Fruit fly (Drosophila melanogaster): ENCODE measurements around the gene Eig71Ef.

The Eig71Ef gene

dm6 chr3L:15641590-15642019 is 15.6 kb downstream of the Eig71Ef start (continued):
- peak; percentile 0 for TF ChIP-seq CG7368 (GFP tag; optimal IDR thresholded peaks at IDR 0.05)
- peak; percentile 34 for TF ChIP-seq OdsH (GFP tag; optimal IDR thresholded peaks at IDR 0.05)
- peak; percentile 66 for TF ChIP-seq CG10669 (GFP tag; optimal IDR thresholded peaks at IDR 0.05)
- TF ChIP-seq dac (GFP tag; optimal IDR thresholded peaks at IDR 0.05), result peak; percentile 29
- peak; percentile 53 for TF ChIP-seq cyc (GFP tag; optimal IDR thresholded peaks at IDR 0.05)
- TF ChIP-seq CG8319 (GFP tag; optimal IDR thresholded peaks at IDR 0.05), result peak; percentile 37
- TF ChIP-seq fd85E (GFP tag; optimal IDR thresholded peaks at IDR 0.05), result no peak
- TF ChIP-seq CG6854 (GFP tag; optimal IDR thresholded peaks at IDR 0.05), result no peak
- peak; percentile 27 for TF ChIP-seq lz (GFP tag; optimal IDR thresholded peaks at IDR 0.05)
- peak; percentile 38; the same call in 1 of the 3 replicates for TF ChIP-seq CG8119 (GFP tag; IDR thresholded peaks at IDR 0.05)
- peak; percentile 32 for TF ChIP-seq Lpt (GFP tag; optimal IDR thresholded peaks at IDR 0.05)
- TF ChIP-seq CG9139 (GFP tag; optimal IDR thresholded peaks at IDR 0.05), result no peak

dm6 chr3L:15639978-15640377 is 17.2 kb downstream of the Eig71Ef start:
- no peak for TF ChIP-seq fd85E (GFP tag; optimal IDR thresholded peaks at IDR 0.05)
- TF ChIP-seq Lpt (GFP tag; optimal IDR thresholded peaks at IDR 0.05), result no peak
- peak; percentile 39 for TF ChIP-seq svp (GFP tag)
- TF ChIP-seq Smox (GFP tag; optimal IDR thresholded peaks at IDR 0.05), result no peak
- TF ChIP-seq CG8119 (GFP tag; IDR thresholded peaks at IDR 0.05), result 0 out of 3 replicates have a peak, but pooled peaks have one; percentile 17
- no peak for TF ChIP-seq fkh (GFP tag; optimal IDR thresholded peaks at IDR 0.05)
- no peak for TF ChIP-seq CG6792 (GFP tag; optimal IDR thresholded peaks at IDR 0.05)
- TF ChIP-seq CG7368 (GFP tag; optimal IDR thresholded peaks at IDR 0.05), result no peak
- no peak for TF ChIP-seq Hr39 (GFP tag; optimal IDR thresholded peaks at IDR 0.05)
- no peak for TF ChIP-seq CG3919 (GFP tag; optimal IDR thresholded peaks at IDR 0.05)
- TF ChIP-seq esn (GFP tag; optimal IDR thresholded peaks at IDR 0.05), result peak; percentile 12
- TF ChIP-seq Hr4 (GFP tag; optimal IDR thresholded peaks at IDR 0.05), result no peak
- TF ChIP-seq CG31627 (GFP tag; optimal IDR thresholded peaks at IDR 0.05), result peak; percentile 4
- TF ChIP-seq salr (GFP tag; optimal IDR thresholded peaks at IDR 0.05), result no peak
- no peak for TF ChIP-seq dsx (GFP tag; optimal IDR thresholded peaks at IDR 0.05; ENCODE audit: poor library complexity, severe bottlenecking)
- no peak for TF ChIP-seq pdm3 (GFP tag; optimal IDR thresholded peaks at IDR 0.05)
- peak; percentile 7 for TF ChIP-seq lz (GFP tag; optimal IDR thresholded peaks at IDR 0.05)
- TF ChIP-seq Met (GFP tag; optimal IDR thresholded peaks at IDR 0.05), result peak; percentile 2
- no peak for TF ChIP-seq acj6 (GFP tag; optimal IDR thresholded peaks at IDR 0.05)

DNA sequence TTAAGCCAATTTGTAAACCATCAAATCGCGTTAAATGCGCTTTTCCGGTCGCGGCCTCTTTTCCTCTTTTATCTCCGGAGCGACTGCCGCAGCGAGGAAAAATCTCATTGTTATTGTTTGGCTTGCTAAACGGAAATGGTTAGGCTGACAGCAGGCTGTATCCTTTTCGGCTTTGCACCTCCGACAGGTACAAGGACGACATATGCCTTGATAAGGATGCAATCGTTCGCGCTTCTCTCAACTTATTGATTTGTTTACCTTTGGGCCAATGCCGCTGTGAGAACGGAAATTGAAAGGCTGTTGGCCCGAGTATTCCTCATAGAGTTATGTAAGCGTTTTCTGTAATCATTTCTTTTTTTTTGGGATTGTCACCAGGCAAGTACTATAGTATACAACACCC is 18.7 kb downstream of the Eig71Ef start:
- no peak for TF ChIP-seq fkh (GFP tag; optimal IDR thresholded peaks at IDR 0.05)
- no peak for TF ChIP-seq CG9139 (GFP tag; optimal IDR thresholded peaks at IDR 0.05)
- no peak for TF ChIP-seq CG3032 (tag; optimal IDR thresholded peaks at IDR 0.05)
- no peak for TF ChIP-seq lz (GFP tag; optimal IDR thresholded peaks at IDR 0.05)
- TF ChIP-seq CG1621 (tag; optimal IDR thresholded peaks at IDR 0.05), result no peak
- no peak for TF ChIP-seq dac (GFP tag; optimal IDR thresholded peaks at IDR 0.05)
- TF ChIP-seq topi (GFP tag; optimal IDR thresholded peaks at IDR 0.05), result no peak
- no peak for TF ChIP-seq Lpt (GFP tag; optimal IDR thresholded peaks at IDR 0.05)
- no peak for TF ChIP-seq Blimp-1 (GFP tag; optimal IDR thresholded peaks at IDR 0.05)
- TF ChIP-seq svp (GFP tag), result no peak
- no peak for TF ChIP-seq CG16779 (tag; optimal IDR thresholded peaks at IDR 0.05)
- no peak for TF ChIP-seq Sox14 (GFP tag; optimal IDR thresholded peaks at IDR 0.05)
- TF ChIP-seq CG6792 (GFP tag; optimal IDR thresholded peaks at IDR 0.05), result no peak

dm6 chr3L:15637618-15638017 is 19.6 kb downstream of the Eig71Ef start:
- peak; percentile 27 for TF ChIP-seq fkh (GFP tag; optimal IDR thresholded peaks at IDR 0.05)
- TF ChIP-seq Hr39 (GFP tag; optimal IDR thresholded peaks at IDR 0.05), result no peak
- TF ChIP-seq esn (GFP tag; optimal IDR thresholded peaks at IDR 0.05), result no peak
- no peak for TF ChIP-seq Ets96B (tag; optimal IDR thresholded peaks at IDR 0.05)
- no peak for TF ChIP-seq Hr4 (GFP tag; optimal IDR thresholded peaks at IDR 0.05)
- TF ChIP-seq CG6792 (GFP tag; optimal IDR thresholded peaks at IDR 0.05), result no peak
- TF ChIP-seq fd85E (GFP tag; optimal IDR thresholded peaks at IDR 0.05), result no peak
- peak; percentile 23 for TF ChIP-seq CG34406 (GFP tag; optimal IDR thresholded peaks at IDR 0.05)
- no peak for TF ChIP-seq CG3032 (tag; optimal IDR thresholded peaks at IDR 0.05)
- TF ChIP-seq Sox102F (GFP tag; optimal IDR thresholded peaks at IDR 0.05), result no peak
- no peak for TF ChIP-seq CG8632 (GFP tag; optimal IDR thresholded peaks at IDR 0.05)
- peak; percentile 52 for TF ChIP-seq svp (GFP tag)
- TF ChIP-seq CG16779 (tag; optimal IDR thresholded peaks at IDR 0.05), result no peak
- peak; percentile 14 for TF ChIP-seq Eip93F (GFP tag; optimal IDR thresholded peaks at IDR 0.05)
- no peak for TF ChIP-seq CG15336 (GFP tag; IDR thresholded peaks at IDR 0.05)
- no peak for TF ChIP-seq CG1621 (tag; optimal IDR thresholded peaks at IDR 0.05)
- peak; percentile 78 for TF ChIP-seq Eip78C (GFP tag)
- TF ChIP-seq cyc (GFP tag; optimal IDR thresholded peaks at IDR 0.05), result no peak
- no peak for TF ChIP-seq CG6276 (GFP tag; optimal IDR thresholded peaks at IDR 0.05)
- TF ChIP-seq net (GFP tag; optimal IDR thresholded peaks at IDR 0.05), result no peak
- TF ChIP-seq topi (GFP tag; optimal IDR thresholded peaks at IDR 0.05), result no peak
- peak; percentile 97 for TF ChIP-seq vri (GFP tag; optimal IDR thresholded peaks at IDR 0.05)
- no peak for TF ChIP-seq acj6 (GFP tag; optimal IDR thresholded peaks at IDR 0.05)
- TF ChIP-seq Hr38 (GFP tag; optimal IDR thresholded peaks at IDR 0.05), result no peak
- peak in 1 of 2 experiments; percentile 27 for TF ChIP-seq ss (GFP tag; optimal IDR thresholded peaks at IDR 0.05)
- TF ChIP-seq CG8119 (GFP tag; IDR thresholded peaks at IDR 0.05), result no peak
- peak; percentile 4 for TF ChIP-seq Sox14 (GFP tag; optimal IDR thresholded peaks at IDR 0.05)
